Fruit fly (Drosophila melanogaster) whole organism, embryonic: Measurements from ENCODE around the gene CCDC53.
A peak's percentile ranks its signal among the peaks of the same experiment; 100 is the strongest.

ENCODE experiments used
- Bdp1 ChIP-seq: fragments of 200-800 bp; sonication (Bioruptor generic); optimal IDR thresholded peaks from 3 replicates; lab custom pipeline; 2016; ENCODE audit warnings: missing biosample characterization, missing genetic modification characterization
- CG10959 ChIP-seq: fragments of 200-800 bp; sonication (Bioruptor generic); IDR thresholded peaks from 2 replicates; pipeline ENCODE4 v1.3.6; 2022; ENCODE audit warnings: missing biosample characterization, missing genetic modification characterization
- CG12104 ChIP-seq: fragments of 200-800 bp; sonication (Bioruptor generic); optimal IDR thresholded peaks from 3 replicates; lab custom pipeline; 2016; ENCODE audit warnings: missing biosample characterization, missing genetic modification characterization
- CG12659 ChIP-seq: fragments of 200-800 bp; sonication (Bioruptor generic); optimal IDR thresholded peaks from 3 replicates; lab custom pipeline; 2017; ENCODE audit warnings: mild to moderate bottlenecking, missing biosample characterization, missing genetic modification reagents, missing genetic modification characterization
- CG14441 ChIP-seq: fragments of 200-800 bp; sonication (Bioruptor generic); IDR thresholded peaks from 2 replicates; pipeline ENCODE4 v1.3.6; 2022; ENCODE audit warnings: missing biosample characterization, missing genetic modification characterization
- CG1792 ChIP-seq: fragments of 200-800 bp; sonication (Bioruptor generic); optimal IDR thresholded peaks from 2 replicates; lab custom pipeline; 2016; ENCODE audit warnings: missing biosample characterization, missing genetic modification characterization
- CG1832 ChIP-seq: fragments of 200-800 bp; sonication (Bioruptor generic); optimal IDR thresholded peaks from 2 replicates; lab custom pipeline; 2017; ENCODE audit warnings: missing biosample characterization, mild to moderate bottlenecking, missing genetic modification characterization, inconsistent platforms
- CG2199 ChIP-seq: fragments of 200-800 bp; sonication (Bioruptor generic); IDR thresholded peaks from 3 replicates; pipeline ENCODE4 v1.3.6; 2022; ENCODE audit warnings: missing biosample characterization, missing genetic modification characterization
- CG31365 ChIP-seq: fragments of 200-800 bp; sonication (Bioruptor generic); optimal IDR thresholded peaks from 2 replicates; lab custom pipeline; 2018; ENCODE audit warnings: missing biosample characterization, mild to moderate bottlenecking, missing genetic modification characterization
- CG33213 ChIP-seq: fragments of 200-800 bp; sonication (Bioruptor generic); optimal IDR thresholded peaks from 3 replicates; lab custom pipeline; 2016; ENCODE audit warnings: missing biosample characterization, missing genetic modification characterization
- CG3407 ChIP-seq: fragments of 200-800 bp; sonication (Bioruptor generic); optimal IDR thresholded peaks from 2 replicates; lab custom pipeline; 2018; ENCODE audit warnings: missing biosample characterization, mild to moderate bottlenecking, missing genetic modification characterization
- CG3726 ChIP-seq: fragments of 200-800 bp; sonication (Bioruptor generic); IDR thresholded peaks from 3 replicates; pipeline ENCODE4, ENCODE4 v1.3.6; 2022; ENCODE audit warnings: missing biosample characterization, missing genetic modification characterization
- CG4282 ChIP-seq: fragments of 200-800 bp; sonication (Bioruptor generic); optimal IDR thresholded peaks from 2 replicates; lab custom pipeline; 2016; ENCODE audit warnings: missing biosample characterization, missing genetic modification characterization
- CG4424 ChIP-seq: fragments of 200-800 bp; sonication (Bioruptor generic); optimal IDR thresholded peaks from 3 replicates; lab custom pipeline; 2016; ENCODE audit warnings: missing biosample characterization, missing genetic modification characterization
- CG4730 ChIP-seq: fragments of 200-800 bp; sonication (Bioruptor generic); IDR thresholded peaks from 2 replicates; pipeline ENCODE4 v1.3.6; 2022; ENCODE audit warnings: missing biosample characterization, missing genetic modification characterization
- CG7987 ChIP-seq: fragments of 200-800 bp; sonication (Bioruptor generic); optimal IDR thresholded peaks from 2 replicates; lab custom pipeline; 2018; ENCODE audit warnings: missing biosample characterization, mild to moderate bottlenecking, missing genetic modification characterization, moderate library complexity
- CG8388 ChIP-seq: fragments of 200-800 bp; sonication (Bioruptor generic); optimal IDR thresholded peaks from 2 replicates; lab custom pipeline; 2019; ENCODE audit warnings: missing biosample characterization, mild to moderate bottlenecking, missing genetic modification characterization, moderate library complexity
- CG9437 ChIP-seq: fragments of 200-800 bp; sonication (Bioruptor generic); optimal IDR thresholded peaks from 2 replicates; lab custom pipeline; 2018; ENCODE audit warnings: missing biosample characterization, mild to moderate bottlenecking, missing genetic modification characterization
- CTCF ChIP-seq: fragments of 200-800 bp; sonication (Bioruptor generic); optimal IDR thresholded peaks from 2 replicates; lab custom pipeline; 2017; ENCODE audit warnings: missing biosample characterization, mild to moderate bottlenecking, missing genetic modification characterization, moderate library complexity
- Deaf1 ChIP-seq: fragments of 200-800 bp; optimal IDR thresholded peaks from 3 replicates; lab custom pipeline; 2019; ENCODE audit warnings: missing biosample characterization, mild to moderate bottlenecking, missing genetic modification characterization, moderate library complexity
- Dp ChIP-seq: fragments of 200-800 bp; sonication (Bioruptor generic); optimal IDR thresholded peaks from 2 replicates; lab custom pipeline; 2018; ENCODE audit warnings: missing biosample characterization, mild to moderate bottlenecking, missing genetic modification characterization, moderate library complexity
- Dref ChIP-seq: fragments of 200-800 bp; sonication (Bioruptor generic); IDR thresholded peaks from 2 replicates; pipeline ENCODE4 v1.3.6; 2022; ENCODE audit warnings: missing biosample characterization, missing genetic modification characterization
- Gsc ChIP-seq: fragments of 200-800 bp; sonication (Bioruptor generic); IDR thresholded peaks from 2 replicates; pipeline ENCODE4 v1.3.6; 2022; ENCODE audit warnings: missing biosample characterization, missing genetic modification characterization
- Hr39 ChIP-seq: fragments of >200 bp; optimal IDR thresholded peaks from 2 replicates; lab custom pipeline; 2017
- Hr78 ChIP-seq, 2 experiments: fragments of 200-800 bp in 1 of 2; fragments of >200 bp in 1 of 2; sonication (Bioruptor generic) in 1 of 2; optimal IDR thresholded peaks; 2 replicates each; lab custom pipeline; 2017 to 2019; ENCODE audit warnings: missing biosample characterization in 2 of 2, missing genetic modification characterization in 2 of 2, mild to moderate bottlenecking in 1 of 2, moderate library complexity in 1 of 2
- MESR4 ChIP-seq: fragments of 200-800 bp; sonication (Bioruptor generic); optimal IDR thresholded peaks from 2 replicates; lab custom pipeline; 2018; ENCODE audit warnings: missing biosample characterization, mild to moderate bottlenecking, missing genetic modification characterization, moderate library complexity
- Meics ChIP-seq: fragments of 200-800 bp; sonication (Bioruptor generic); optimal IDR thresholded peaks from 2 replicates; lab custom pipeline; 2017; ENCODE audit warnings: missing biosample characterization, mild to moderate bottlenecking, missing genetic modification characterization
- Myb ChIP-seq: fragments of 200-800 bp; sonication (Bioruptor generic); optimal IDR thresholded peaks from 2 replicates; lab custom pipeline; 2016; ENCODE audit warnings: missing biosample characterization, missing genetic modification characterization
- Nf-YA ChIP-seq: fragments of 200-800 bp; sonication (Bioruptor generic); IDR thresholded peaks from 2 replicates; pipeline ENCODE4 v1.3.6; 2022; ENCODE audit warnings: missing biosample characterization, missing genetic modification characterization
- Rx ChIP-seq: fragments of 200-800 bp; sonication (Bioruptor generic); IDR thresholded peaks from 2 replicates; pipeline ENCODE4 v1.3.6; 2022; ENCODE audit warnings: missing biosample characterization, missing genetic modification characterization
- Taf1 ChIP-seq: fragments of 200-800 bp; sonication (Bioruptor generic); IDR thresholded peaks from 2 replicates; pipeline ENCODE4 v1.3.6; 2022; ENCODE audit warnings: missing biosample characterization, missing genetic modification characterization
- amos ChIP-seq: fragments of 200-800 bp; sonication (Bioruptor generic); IDR thresholded peaks from 2 replicates; pipeline ENCODE4 v1.3.6; 2022; ENCODE audit warnings: missing biosample characterization, missing genetic modification characterization; ENCODE audit not compliant: partially characterized antibody
- ase ChIP-seq: fragments of 200-800 bp; sonication (Bioruptor generic); IDR thresholded peaks from 3 replicates; pipeline ENCODE4 v1.3.6; 2022; ENCODE audit warnings: missing biosample characterization, missing genetic modification characterization
- br ChIP-seq: fragments of >200 bp; optimal IDR thresholded peaks from 2 replicates; lab custom pipeline; 2017
- ci ChIP-seq: fragments of 200-800 bp; sonication (Bioruptor generic); IDR thresholded peaks from 3 replicates; pipeline ENCODE4 v1.3.6; 2022; ENCODE audit warnings: missing biosample characterization, missing genetic modification characterization
- croc ChIP-seq: fragments of 200-800 bp; sonication (Bioruptor generic); conservative IDR thresholded peaks from 3 replicates; pipeline ENCODE4 v1.3.6; 2022; ENCODE audit warnings: missing biosample characterization, missing genetic modification characterization
- dati ChIP-seq: fragments of 200-800 bp; sonication (Bioruptor generic); IDR thresholded peaks from 2 replicates; pipeline ENCODE4 v1.3.6; 2022; ENCODE audit warnings: missing biosample characterization, missing genetic modification characterization
- dmrt99B ChIP-seq: fragments of 200-800 bp; sonication (Bioruptor generic); optimal IDR thresholded peaks from 2 replicates; lab custom pipeline; 2018; ENCODE audit warnings: missing biosample characterization, mild to moderate bottlenecking, missing genetic modification characterization, moderate library complexity
- fd96Cb ChIP-seq: fragments of 200-800 bp; sonication (Bioruptor generic); optimal IDR thresholded peaks from 2 replicates; lab custom pipeline; 2018; ENCODE audit warnings: missing biosample characterization, mild to moderate bottlenecking, missing genetic modification characterization, moderate library complexity
- gsb-n ChIP-seq: fragments of 200-800 bp; sonication (Bioruptor generic); optimal IDR thresholded peaks from 3 replicates; lab custom pipeline; 2018; ENCODE audit warnings: missing biosample characterization, mild to moderate bottlenecking, missing genetic modification characterization
- knrl ChIP-seq: fragments of 200-800 bp; sonication (Bioruptor generic); IDR thresholded peaks from 3 replicates; pipeline ENCODE4 v1.3.6; 2022; ENCODE audit warnings: missing biosample characterization, missing genetic modification characterization; ENCODE audit not compliant: partially characterized antibody
- lola ChIP-seq, 3 experiments: fragments of >200 bp in 2 of 3; fragments of 200-800 bp in 1 of 3; sonication (Bioruptor generic) in 1 of 3; optimal IDR thresholded peaks; 2 replicates each; lab custom pipeline; 2017 to 2019; ENCODE audit warnings: missing biosample characterization in 3 of 3, missing genetic modification characterization in 3 of 3, mild to moderate bottlenecking in 1 of 3, moderate library complexity in 1 of 3
- mld ChIP-seq: fragments of 200-800 bp; sonication (Bioruptor generic); IDR thresholded peaks from 3 replicates; pipeline ENCODE4 v1.3.6; 2022; ENCODE audit warnings: missing biosample characterization, missing genetic modification characterization; ENCODE audit not compliant: partially characterized antibody
- nau ChIP-seq: fragments of 200-800 bp; sonication (Bioruptor generic); optimal IDR thresholded peaks from 3 replicates; lab custom pipeline; 2017; ENCODE audit warnings: missing biosample characterization, mild to moderate bottlenecking, missing genetic modification characterization, missing genetic modification reagents
- nmo ChIP-seq: fragments of 200-800 bp; sonication (Bioruptor generic); optimal IDR thresholded peaks from 2 replicates; lab custom pipeline; 2018; ENCODE audit warnings: missing biosample characterization, mild to moderate bottlenecking, missing genetic modification characterization, moderate library complexity
- pb ChIP-seq: fragments of 200-800 bp; sonication (Bioruptor generic); optimal IDR thresholded peaks from 3 replicates; lab custom pipeline; 2016; ENCODE audit warnings: missing biosample characterization, missing genetic modification characterization
- pho ChIP-seq: fragments of 200-800 bp; sonication (Bioruptor generic); optimal IDR thresholded peaks from 2 replicates; lab custom pipeline; 2016; ENCODE audit warnings: missing biosample characterization, missing genetic modification characterization
- so ChIP-seq: fragments of 200-800 bp; sonication (Bioruptor generic); IDR thresholded peaks from 3 replicates; pipeline ENCODE4 v1.3.6; 2022; ENCODE audit warnings: missing biosample characterization, missing genetic modification characterization
- sr ChIP-seq: fragments of 200-800 bp; sonication (Bioruptor generic); IDR thresholded peaks from 3 replicates; pipeline ENCODE4 v1.3.6; 2022; ENCODE audit warnings: missing biosample characterization, missing genetic modification characterization
- sug ChIP-seq: fragments of 200-800 bp; optimal IDR thresholded peaks from 2 replicates; lab custom pipeline; 2019; ENCODE audit warnings: missing biosample characterization, mild to moderate bottlenecking, missing genetic modification characterization, moderate library complexity
- tup ChIP-seq: fragments of 200-800 bp; sonication (Bioruptor generic); optimal IDR thresholded peaks from 2 replicates; lab custom pipeline; 2016; ENCODE audit warnings: missing biosample characterization, mild to moderate bottlenecking, missing genetic modification characterization, moderate library complexity

Gene CCDC53

dm6 chr2L:8086736-8087467 is 46.0 kb downstream of the CCDC53 start (continued):
- peak; percentile 58; the same call in 1 of the 3 replicates for TF ChIP-seq ci
- no peak for TF ChIP-seq tup
- no peak for TF ChIP-seq Nf-YA (GFP tag; lab: Robert Waterston, UW)
- no peak for TF ChIP-seq croc (GFP tag; lab: Robert Waterston, UW)
- no peak for TF ChIP-seq CG4730
- TF ChIP-seq Myb (GFP tag; lab: Kevin White, UChicago) = peak; percentile 0
- peak; percentile 80 for TF ChIP-seq sug (tag; lab: Kevin White, UChicago)
- TF ChIP-seq Rx (GFP tag; lab: Robert Waterston, UW) = no peak
- TF ChIP-seq fd96Cb (tag; lab: Kevin White, UChicago) = no peak
- TF ChIP-seq mld (GFP tag; lab: Robert Waterston, UW) = no peak
- no peak for TF ChIP-seq knrl
- TF ChIP-seq CG3407 (GFP tag; lab: Kevin White, UChicago) = no peak
- no peak for TF ChIP-seq nmo (GFP tag; lab: Kevin White, UChicago)
- TF ChIP-seq so (GFP tag; lab: Robert Waterston, UW) = no peak
- TF ChIP-seq sr (GFP tag; lab: Robert Waterston, UW) = no peak
- TF ChIP-seq CG9437 = no peak
- TF ChIP-seq CG2199 = 0 out of 3 replicates have a peak, but pooled peaks have one; percentile 49
- no peak; the same call in 1 of the 2 replicates for TF ChIP-seq amos (GFP tag; lab: Robert Waterston, UW)
- TF ChIP-seq Bdp1 (GFP tag; lab: Kevin White, UChicago) = no peak
- peak; percentile 2 for TF ChIP-seq dmrt99B (tag; lab: Kevin White, UChicago)
- TF ChIP-seq pb (GFP tag; lab: Kevin White, UChicago) = no peak
- TF ChIP-seq Dref (GFP tag; lab: Robert Waterston, UW) = no peak
- TF ChIP-seq CG31365 (tag; lab: Kevin White, UChicago) = no peak
- TF ChIP-seq lola (GFP tag; optimal IDR thresholded peaks at IDR 0.05; lab: Kevin White, UChicago) = no peak
- TF ChIP-seq CG1792 (GFP tag; lab: Kevin White, UChicago) = no peak
- no peak for TF ChIP-seq dati (GFP tag; lab: Robert Waterston, UW)
- TF ChIP-seq CG14441 (GFP tag; lab: Robert Waterston, UW) = no peak
- TF ChIP-seq CG33213 (GFP tag; lab: Kevin White, UChicago) = no peak
- TF ChIP-seq CG7987 (GFP tag; lab: Kevin White, UChicago) = no peak
- TF ChIP-seq Meics (GFP tag; lab: Kevin White, UChicago) = no peak
- TF ChIP-seq CG12104 (GFP tag; lab: Kevin White, UChicago) = no peak
- TF ChIP-seq Taf1 (GFP tag; lab: Robert Waterston, UW) = 0 out of 2 replicates have a peak, but pooled peaks have one; percentile 10
- TF ChIP-seq gsb-n = no peak
- TF ChIP-seq CTCF (GFP tag; lab: Kevin White, UChicago) = no peak
- TF ChIP-seq CG10959 (GFP tag; lab: Robert Waterston, UW) = no peak
- no peak for TF ChIP-seq CG4282
- no peak for TF ChIP-seq Hr39
- TF ChIP-seq br (lab: Kevin White, UChicago) = no peak
- TF ChIP-seq ase (GFP tag; lab: Robert Waterston, UW) = no peak
- TF ChIP-seq pho (GFP tag; lab: Kevin White, UChicago) = no peak
- no peak for TF ChIP-seq CG8388 (GFP tag; lab: Kevin White, UChicago)
- peak; percentile 5 for TF ChIP-seq Deaf1 (tag; lab: Kevin White, UChicago)
- TF ChIP-seq MESR4 (GFP tag; lab: Kevin White, UChicago) = no peak
- TF ChIP-seq CG1832 (GFP tag; lab: Kevin White, UChicago) = no peak
- TF ChIP-seq CG4424 = no peak
- no peak for TF ChIP-seq CG3726 (GFP tag; lab: Robert Waterston, UW)
- TF ChIP-seq nau (GFP tag; lab: Kevin White, UChicago) = no peak
- peak; percentile 33 for TF ChIP-seq CG12659 (GFP tag; lab: Kevin White, UChicago)
- no peak for TF ChIP-seq Dp (GFP tag; lab: Kevin White, UChicago)
- TF ChIP-seq Hr78 (GFP tag; optimal IDR thresholded peaks at IDR 0.05; lab: Kevin White, UChicago) = no peak
- no peak for TF ChIP-seq Gsc (GFP tag; lab: Robert Waterston, UW)
